Fruit fly (Drosophila melanogaster): ENCODE results near the gene CG31041.

Gene CG31041

dm6 chr3R:29590806-29591205, at the start of gene CG31041:
Gene CG31041, minus strand, starts transcription at chr3R:29590906.
- no peak for TF ChIP-seq Vsx2 (GFP tag; optimal IDR thresholded peaks at IDR 0.05; ENCODE audit: partially characterized antibody)
- no peak for TF ChIP-seq foxo (GFP tag; optimal IDR thresholded peaks at IDR 0.05)
- no peak for TF ChIP-seq OdsH (GFP tag; optimal IDR thresholded peaks at IDR 0.05)
- no peak for TF ChIP-seq sage (GFP tag; optimal IDR thresholded peaks at IDR 0.05)

dm6 chr3R:29625883-29626282, 35.2 kb upstream of the CG31041 start:
- no peak for TF ChIP-seq sage (GFP tag; optimal IDR thresholded peaks at IDR 0.05)
- TF ChIP-seq Abd-B (GFP tag; optimal IDR thresholded peaks at IDR 0.05): no peak
- peak; percentile 16 for TF ChIP-seq h (GFP tag; optimal IDR thresholded peaks at IDR 0.05)
- TF ChIP-seq Dfd (GFP tag; optimal IDR thresholded peaks at IDR 0.05): no peak
- TF ChIP-seq HLH106 (tag; optimal IDR thresholded peaks at IDR 0.05): no peak
- TF ChIP-seq Hnf4 (GFP tag; optimal IDR thresholded peaks at IDR 0.05): no peak
- peak; percentile 6 for TF ChIP-seq rgr (GFP tag; optimal IDR thresholded peaks at IDR 0.05)
- no peak for TF ChIP-seq CG32264 (GFP tag; optimal IDR thresholded peaks at IDR 0.05)
- TF ChIP-seq fru (GFP tag; optimal IDR thresholded peaks at IDR 0.05): peak; percentile 23
- peak; percentile 7 for TF ChIP-seq OdsH (GFP tag; optimal IDR thresholded peaks at IDR 0.05)
- TF ChIP-seq ey (GFP tag; optimal IDR thresholded peaks at IDR 0.05): peak; percentile 24
- TF ChIP-seq foxo (GFP tag; optimal IDR thresholded peaks at IDR 0.05): peak in 1 of 2 experiments; percentile 44
- no peak for TF ChIP-seq br (GFP tag; optimal IDR thresholded peaks at IDR 0.05)
- no peak for TF ChIP-seq Jra (GFP tag; optimal IDR thresholded peaks at IDR 0.05)
- no peak for TF ChIP-seq dl (GFP tag; optimal IDR thresholded peaks at IDR 0.05; ENCODE audit: insufficient read depth in 1 of 2, partially characterized antibody in 2 of 2)

- TF ChIP-seq Rel (GFP tag; optimal IDR thresholded peaks at IDR 0.05): no peak
- TF ChIP-seq Rel (tag; optimal IDR thresholded peaks at IDR 0.05): peak; percentile 52
- TF ChIP-seq Sp1 (GFP tag; optimal IDR thresholded peaks at IDR 0.05): no peak
- peak; percentile 0 for TF ChIP-seq rgr (GFP tag; optimal IDR thresholded peaks at IDR 0.05)
- no peak for TF ChIP-seq Abd-B (GFP tag; optimal IDR thresholded peaks at IDR 0.05)
- TF ChIP-seq h (GFP tag; optimal IDR thresholded peaks at IDR 0.05): peak; percentile 24
- TF ChIP-seq Hr83 (GFP tag; optimal IDR thresholded peaks at IDR 0.05; ENCODE audit: poor library complexity, severe bottlenecking): peak; percentile 29
- no peak for TF ChIP-seq Dfd (GFP tag; optimal IDR thresholded peaks at IDR 0.05)
- TF ChIP-seq br (GFP tag; optimal IDR thresholded peaks at IDR 0.05): peak; percentile 11
- TF ChIP-seq Hnf4 (GFP tag; optimal IDR thresholded peaks at IDR 0.05): peak; percentile 49
Measured at dm6 chr3R:29620712-29621479, 30.2 kb upstream of the CG31041 start.

- TF ChIP-seq Dfd (GFP tag; optimal IDR thresholded peaks at IDR 0.05): peak; percentile 78
- peak; percentile 97 for TF ChIP-seq OdsH (GFP tag; optimal IDR thresholded peaks at IDR 0.05)
- TF ChIP-seq Abd-B (GFP tag; optimal IDR thresholded peaks at IDR 0.05): no peak
- no peak for TF ChIP-seq Myc (optimal IDR thresholded peaks at IDR 0.05)
- peak; percentile 94 for TF ChIP-seq Rel (GFP tag; optimal IDR thresholded peaks at IDR 0.05)
- peak; percentile 88 for TF ChIP-seq Rel (tag; optimal IDR thresholded peaks at IDR 0.05)
- TF ChIP-seq sv (GFP tag; optimal IDR thresholded peaks at IDR 0.05): peak; percentile 91
- peak; percentile 95 for TF ChIP-seq psq (GFP tag; optimal IDR thresholded peaks at IDR 0.05)
- peak; percentile 98 for TF ChIP-seq CG9705 (GFP tag; optimal IDR thresholded peaks at IDR 0.05)
- TF ChIP-seq CG32264 (GFP tag; optimal IDR thresholded peaks at IDR 0.05): peak; percentile 81
- peak; percentile 61 for TF ChIP-seq CrebA (GFP tag; optimal IDR thresholded peaks at IDR 0.05; ENCODE audit: borderline replicate concordance)
- no peak for TF ChIP-seq dl (GFP tag; optimal IDR thresholded peaks at IDR 0.05; ENCODE audit: insufficient read depth in 1 of 2, partially characterized antibody in 2 of 2)
- TF ChIP-seq woc (GFP tag; optimal IDR thresholded peaks at IDR 0.05): peak; percentile 72
- peak; percentile 19 for TF ChIP-seq Hr83 (GFP tag; optimal IDR thresholded peaks at IDR 0.05; ENCODE audit: poor library complexity, severe bottlenecking)
- no peak for TF ChIP-seq usp (GFP tag; optimal IDR thresholded peaks at IDR 0.05)
- TF ChIP-seq ey (GFP tag; optimal IDR thresholded peaks at IDR 0.05): peak; percentile 88
- no peak for TF ChIP-seq Vsx2 (GFP tag; optimal IDR thresholded peaks at IDR 0.05; ENCODE audit: partially characterized antibody)
- peak; percentile 28 to 99 for TF ChIP-seq foxo (GFP tag; optimal IDR thresholded peaks at IDR 0.05)
- TF ChIP-seq tai (GFP tag; optimal IDR thresholded peaks at IDR 0.05): peak; percentile 76
- TF ChIP-seq jim (GFP tag; optimal IDR thresholded peaks at IDR 0.05): no peak
- TF ChIP-seq Mio (GFP tag; optimal IDR thresholded peaks at IDR 0.05): peak; percentile 11
- peak; percentile 97 for TF ChIP-seq rgr (GFP tag; optimal IDR thresholded peaks at IDR 0.05)
- TF ChIP-seq Hnf4 (GFP tag; optimal IDR thresholded peaks at IDR 0.05): peak; percentile 94
- peak; percentile 13 for TF ChIP-seq Dif (GFP tag; optimal IDR thresholded peaks at IDR 0.05; ENCODE audit: partially characterized antibody)
- TF ChIP-seq h (GFP tag; optimal IDR thresholded peaks at IDR 0.05): peak; percentile 97
- TF ChIP-seq brk (GFP tag; optimal IDR thresholded peaks at IDR 0.05): peak; percentile 89
- TF ChIP-seq fru (GFP tag; optimal IDR thresholded peaks at IDR 0.05): peak; percentile 93
- peak; percentile 98 for TF ChIP-seq dmrt93B (GFP tag; optimal IDR thresholded peaks at IDR 0.05)
- TF ChIP-seq Sp1 (GFP tag; optimal IDR thresholded peaks at IDR 0.05): peak; percentile 97
- peak; percentile 82 for TF ChIP-seq GATAd (GFP tag; optimal IDR thresholded peaks at IDR 0.05)
- peak; percentile 69 for TF ChIP-seq Jra (GFP tag; optimal IDR thresholded peaks at IDR 0.05)
- TF ChIP-seq Hr78 (GFP tag; optimal IDR thresholded peaks at IDR 0.05): no peak
- TF ChIP-seq dsf (GFP tag; optimal IDR thresholded peaks at IDR 0.05; ENCODE audit: borderline replicate concordance): peak; percentile 57
- peak; percentile 92 for TF ChIP-seq br (GFP tag; optimal IDR thresholded peaks at IDR 0.05)
- no peak for TF ChIP-seq pan (optimal IDR thresholded peaks at IDR 0.05)
- TF ChIP-seq sage (GFP tag; optimal IDR thresholded peaks at IDR 0.05): peak; percentile 94
Measured at dm6 chr3R:29618515-29619157, 27.9 kb upstream of the CG31041 start, which contains the start of gene CG1907. Gene CG1907, plus strand, starts transcription at chr3R:29619065.

All from whole organism, wandering third instar larva.